Worm (Caenorhabditis elegans) whole organism, midembryonic: ENCODE data around the gene Y105C5A.10.
"Not testable (repeated sequence)": the region's sequence is repeated elsewhere in the genome, so short reads cannot be mapped to it uniquely, and the experiment has no call there.

Source experiments
- T22C8.4 ChIP-seq: fragments of 200-800 bp; sonication (Bioruptor generic); IDR thresholded peaks from 2 replicates; pipeline ENCODE4 v1.3.6; 2022; ENCODE audit warnings: missing genetic modification characterization, missing compliant biosample characterization
- cog-1 ChIP-seq: sonication (generic microtip); optimal IDR thresholded peaks from 2 replicates; lab custom pipeline; 2016; ENCODE audit warnings: missing genetic modification characterization, missing compliant biosample characterization
- flt-1 ChIP-seq: fragments of 200-800 bp; sonication (Bioruptor generic); IDR thresholded peaks from 2 replicates; pipeline ENCODE4 v1.3.6; 2022; ENCODE audit warnings: missing genetic modification characterization, missing compliant biosample characterization
- med-1 ChIP-seq: sonication (generic microtip); optimal IDR thresholded peaks from 2 replicates; lab custom pipeline; 2017; ENCODE audit warnings: missing genetic modification characterization, mild to moderate bottlenecking, missing compliant biosample characterization, antibody characterized with exemption, missing genetic modification reagents; ENCODE audit not compliant: insufficient read depth
- ref-1 ChIP-seq: fragments of 200-800 bp; sonication (Bioruptor generic); conservative IDR thresholded peaks from 2 replicates; pipeline ENCODE4 v1.3.6; 2022; ENCODE audit warnings: missing genetic modification reagents, missing genetic modification characterization, missing compliant biosample characterization
- tab-1 ChIP-seq: fragments of 200-800 bp; sonication (Bioruptor generic); IDR thresholded peaks from 2 replicates; pipeline ENCODE4 v1.3.6; 2022; ENCODE audit warnings: missing genetic modification characterization, missing compliant biosample characterization
- ztf-23 ChIP-seq: fragments of 200-800 bp; sonication (Bioruptor generic); IDR thresholded peaks from 2 replicates; pipeline ENCODE4 v1.3.6; 2022; ENCODE audit warnings: missing genetic modification reagents, missing genetic modification characterization, missing compliant biosample characterization

DNA sequence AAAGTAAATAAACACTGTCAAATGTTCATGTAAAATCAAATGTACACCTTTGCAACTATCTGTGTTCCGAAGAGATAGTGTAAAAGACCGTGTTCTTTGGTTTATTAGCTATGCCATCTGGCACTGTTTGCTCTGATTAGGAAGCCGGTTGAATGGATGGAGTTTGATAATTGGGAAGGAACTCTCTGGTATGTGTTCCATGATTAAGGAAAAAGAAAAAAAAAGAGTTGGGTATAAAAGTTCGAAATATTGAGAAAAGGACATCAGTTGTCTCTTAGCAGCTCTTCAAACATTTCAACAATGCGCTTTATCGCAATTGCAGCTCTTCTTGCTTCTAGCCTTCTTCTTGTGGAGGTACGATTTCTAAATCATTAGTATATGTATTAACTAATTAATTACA, 45.2 kb upstream of the Y105C5A.10 start, which contains the start of gene abu-5:
- TF ChIP-seq ref-1 (GFP tag; lab: Robert Waterston, UW); cog-1; flt-1 (GFP tag; lab: Robert Waterston, UW); tab-1; ztf-23 (GFP tag; lab: Robert Waterston, UW); T22C8.4 (GFP tag; lab: Robert Waterston, UW); med-1 (GFP tag; lab: Kevin White, UChicago): not testable (repeated sequence)
